Fruit fly (Drosophila melanogaster): ENCODE data around the gene CG9121.

dm6 chr2L:5049974-5050373 is 888 bp downstream of the CG9121 start:
- TF ChIP-seq CG8478 (optimal IDR thresholded peaks at IDR 0.05) (no peak), CTCF (optimal IDR thresholded peaks at IDR 0.05) (no peak)
